Comparison of ENCODE assay signal across 2 fruit fly cellular contexts in genomic region chrX:5891666-5892444, dm6.
TF ChIP-seq lines count a peak whose summit lies in the region.

No protein-coding gene starts in this region.

TF ChIP-seq in whole organism, embryonic, 481 proteins besides CTCF, POLR2A, EP300 and RAD21 (continued from another document and continues in another):
- TF ChIP-seq bab2 (GFP tag; optimal IDR thresholded peaks at IDR 0.05; lab: Kevin White, UChicago) (peak; percentile 10), CG8089 (GFP tag; optimal IDR thresholded peaks at IDR 0.05; lab: Kevin White, UChicago) (no peak), maf-S (GFP tag; optimal IDR thresholded peaks at IDR 0.05; lab: Kevin White, UChicago) (peak; percentile 47), Usf (GFP tag; optimal IDR thresholded peaks at IDR 0.05; lab: Kevin White, UChicago) (peak; percentile 13), Gsc (GFP tag; IDR thresholded peaks at IDR 0.05; lab: Robert Waterston, UW) (no peak), disco-r (GFP tag; optimal IDR thresholded peaks at IDR 0.05; lab: Kevin White, UChicago) (peak; percentile 34), klu (GFP tag; IDR thresholded peaks at IDR 0.05; lab: Robert Waterston, UW) (0 out of 2 replicates have a peak, but pooled peaks have one; percentile 17), pnt (GFP tag; optimal IDR thresholded peaks at IDR 0.05; lab: Kevin White, UChicago) (no peak), grn (GFP tag; optimal IDR thresholded peaks at IDR 0.05; lab: Kevin White, UChicago) (peak; percentile 1), Ada2b (GFP tag; IDR thresholded peaks at IDR 0.05; lab: Robert Waterston, UW) (peak; percentile 30; the same call in 1 of the 2 replicates), sim (GFP tag; IDR thresholded peaks at IDR 0.05; lab: Robert Waterston, UW) (no peak), CG15269 (tag; optimal IDR thresholded peaks at IDR 0.05; lab: Kevin White, UChicago) (peak; percentile 7), CG15479 (GFP tag; optimal IDR thresholded peaks at IDR 0.05; lab: Kevin White, UChicago) (no peak), CG4282 (GFP tag; optimal IDR thresholded peaks at IDR 0.05; lab: Kevin White, UChicago) (no peak), ATbp (GFP tag; optimal IDR thresholded peaks at IDR 0.05; lab: Kevin White, UChicago) (no peak), CG11504 (tag; optimal IDR thresholded peaks at IDR 0.05; lab: Kevin White, UChicago) (peak; percentile 32), CG6272 (GFP tag; IDR thresholded peaks at IDR 0.05; lab: Robert Waterston, UW) (no peak), vvl (GFP tag; IDR thresholded peaks at IDR 0.05; lab: Robert Waterston, UW) (peak; percentile 66; the same call in 1 of the 2 replicates), so (GFP tag; IDR thresholded peaks at IDR 0.05; lab: Robert Waterston, UW) (no peak), CHES-1-like (GFP tag; optimal IDR thresholded peaks at IDR 0.05; lab: Kevin White, UChicago) (peak; percentile 31), Chrac-16 (GFP tag; optimal IDR thresholded peaks at IDR 0.05; lab: Kevin White, UChicago) (peak; percentile 17), NK7.1 (GFP tag; optimal IDR thresholded peaks at IDR 0.05; lab: Kevin White, UChicago) (no peak), CG12744 (GFP tag; optimal IDR thresholded peaks at IDR 0.05; lab: Kevin White, UChicago) (no peak), jing (GFP tag; optimal IDR thresholded peaks at IDR 0.05; lab: Kevin White, UChicago) (no peak), lbe (GFP tag; optimal IDR thresholded peaks at IDR 0.05; lab: Kevin White, UChicago) (no peak), Elba2 (GFP tag; optimal IDR thresholded peaks at IDR 0.05; lab: Kevin White, UChicago) (no peak), pho (GFP tag; optimal IDR thresholded peaks at IDR 0.05; lab: Kevin White, UChicago) (peak; percentile 62), dysf (GFP tag; IDR thresholded peaks at IDR 0.05; lab: Robert Waterston, UW) (peak; percentile 52; the same call in 2 of the 3 replicates), wdn (GFP tag; IDR thresholded peaks at IDR 0.05; lab: Robert Waterston, UW) (peak; percentile 40; the same call in 1 of the 2 replicates), stwl (tag; optimal IDR thresholded peaks at IDR 0.05; lab: Kevin White, UChicago) (no peak), zf30C (GFP tag; optimal IDR thresholded peaks at IDR 0.05; lab: Kevin White, UChicago) (peak; percentile 16), ara (GFP tag; IDR thresholded peaks at IDR 0.05; lab: Robert Waterston, UW) (peak; percentile 49), p53 (GFP tag; optimal IDR thresholded peaks at IDR 0.05; lab: Kevin White, UChicago) (no peak), CG16863 (GFP tag; optimal IDR thresholded peaks at IDR 0.05; lab: Kevin White, UChicago) (no peak), shn (GFP tag; optimal IDR thresholded peaks at IDR 0.05; lab: Kevin White, UChicago) (peak; percentile 15), br (optimal IDR thresholded peaks at IDR 0.05; lab: Kevin White, UChicago) (no peak), eve (GFP tag; optimal IDR thresholded peaks at IDR 0.05; lab: Kevin White, UChicago) (no peak), CG15073 (GFP tag; optimal IDR thresholded peaks at IDR 0.05; lab: Kevin White, UChicago) (no peak), CG6854 (GFP tag; optimal IDR thresholded peaks at IDR 0.05; lab: Kevin White, UChicago) (no peak), Nf-YB (GFP tag; optimal IDR thresholded peaks at IDR 0.05; lab: Kevin White, UChicago) (no peak), CG17328 (GFP tag; IDR thresholded peaks at IDR 0.05; lab: Robert Waterston, UW) (peak; percentile 39; the same call in 1 of the 2 replicates), CG8944 (GFP tag; optimal IDR thresholded peaks at IDR 0.05; lab: Kevin White, UChicago) (peak; percentile 20), CG16779 (GFP tag; IDR thresholded peaks at IDR 0.05; lab: Robert Waterston, UW) (0 out of 2 replicates have a peak, but pooled peaks have one; percentile 12), CG16815 (GFP tag; optimal IDR thresholded peaks at IDR 0.05; lab: Kevin White, UChicago) (no peak), H2.0 (GFP tag; IDR thresholded peaks at IDR 0.05; lab: Robert Waterston, UW) (peak; percentile 32; the same call in 1 of the 2 replicates), CG14710 (tag; optimal IDR thresholded peaks at IDR 0.05; lab: Kevin White, UChicago) (peak; percentile 9), cwo (GFP tag; optimal IDR thresholded peaks at IDR 0.05; lab: Kevin White, UChicago) (peak; percentile 19), ro (GFP tag; IDR thresholded peaks at IDR 0.05; lab: Robert Waterston, UW) (no peak), CG7786 (GFP tag; optimal IDR thresholded peaks at IDR 0.05; lab: Kevin White, UChicago) (peak; percentile 66), CG14860 (GFP tag; IDR thresholded peaks at IDR 0.05; lab: Robert Waterston, UW; ENCODE audit: partially characterized antibody) (no peak), Tbp (GFP tag; optimal IDR thresholded peaks at IDR 0.05; lab: Kevin White, UChicago) (no peak), CG33213 (GFP tag; optimal IDR thresholded peaks at IDR 0.05; lab: Kevin White, UChicago) (peak; percentile 14), bsh (GFP tag; optimal IDR thresholded peaks at IDR 0.05; lab: Kevin White, UChicago) (peak; percentile 33 to 58), chinmo (GFP tag; IDR thresholded peaks at IDR 0.05; lab: Robert Waterston, UW; ENCODE audit: partially characterized antibody) (no peak), rib (GFP tag; IDR thresholded peaks at IDR 0.05; lab: Robert Waterston, UW) (no peak), CG1024 (GFP tag; IDR thresholded peaks at IDR 0.05; lab: Robert Waterston, UW) (no peak), zfh2 (GFP tag; optimal IDR thresholded peaks at IDR 0.05; lab: Kevin White, UChicago) (peak; percentile 78), fu2 (GFP tag; optimal IDR thresholded peaks at IDR 0.05; lab: Kevin White, UChicago) (peak; percentile 40), BEAF-32 (GFP tag; optimal IDR thresholded peaks at IDR 0.05; lab: Kevin White, UChicago) (no peak), CG31224 (GFP tag; IDR thresholded peaks at IDR 0.05; lab: Robert Waterston, UW) (peak; percentile 43; the same call in 1 of the 2 replicates), fd96Cb (tag; optimal IDR thresholded peaks at IDR 0.05; lab: Kevin White, UChicago) (peak; percentile 11), zen2 (GFP tag; IDR thresholded peaks at IDR 0.05; lab: Robert Waterston, UW; ENCODE audit: partially characterized antibody) (no peak), Mad (GFP tag; optimal IDR thresholded peaks at IDR 0.05; lab: Kevin White, UChicago) (no peak), CG32772 (GFP tag; IDR thresholded peaks at IDR 0.05; lab: Robert Waterston, UW) (0 out of 2 replicates have a peak, but pooled peaks have one; percentile 31), CG17359 (tag; optimal IDR thresholded peaks at IDR 0.05; lab: Kevin White, UChicago) (peak; percentile 15)

TF ChIP-seq in whole organism, prepupa, 60 proteins besides CTCF, POLR2A, EP300 and RAD21 (continued from another document):
- TF ChIP-seq lz (GFP tag; optimal IDR thresholded peaks at IDR 0.05; lab: Kevin White, UChicago): peak; percentile 53
- TF ChIP-seq dsx (GFP tag; optimal IDR thresholded peaks at IDR 0.05; lab: Kevin White, UChicago; ENCODE audit: poor library complexity, severe bottlenecking): peak; percentile 81
- peak; percentile 43 for TF ChIP-seq Sox102F (GFP tag; optimal IDR thresholded peaks at IDR 0.05; lab: Kevin White, UChicago)
- TF ChIP-seq CG7368 (GFP tag; optimal IDR thresholded peaks at IDR 0.05; lab: Kevin White, UChicago): peak; percentile 9
- TF ChIP-seq fkh (GFP tag; optimal IDR thresholded peaks at IDR 0.05; lab: Kevin White, UChicago): peak; percentile 1
- peak; percentile 50 for TF ChIP-seq Hr4 (GFP tag; optimal IDR thresholded peaks at IDR 0.05; lab: Kevin White, UChicago)
- TF ChIP-seq CG11294 (GFP tag; IDR thresholded peaks at IDR 0.05; lab: Robert Waterston, UW): 0 out of 2 replicates have a peak, but pooled peaks have one; percentile 22
- TF ChIP-seq Lpt (GFP tag; optimal IDR thresholded peaks at IDR 0.05; lab: Kevin White, UChicago): peak; percentile 61
- peak; percentile 49 for TF ChIP-seq Smox (GFP tag; optimal IDR thresholded peaks at IDR 0.05; lab: Kevin White, UChicago)
- TF ChIP-seq Gug (GFP tag; IDR thresholded peaks at IDR 0.05; lab: Robert Waterston, UW): peak; percentile 58
- TF ChIP-seq pdm3 (GFP tag; optimal IDR thresholded peaks at IDR 0.05; lab: Kevin White, UChicago): peak; percentile 70
- TF ChIP-seq Sox14 (GFP tag; optimal IDR thresholded peaks at IDR 0.05; lab: Kevin White, UChicago): peak; percentile 57
- TF ChIP-seq CG1621 (tag; optimal IDR thresholded peaks at IDR 0.05; lab: Kevin White, UChicago): no peak
- TF ChIP-seq CG16779 (tag; optimal IDR thresholded peaks at IDR 0.05; lab: Kevin White, UChicago): no peak
- peak in 1 of 2 experiments; percentile 13 for TF ChIP-seq ss (GFP tag; optimal IDR thresholded peaks at IDR 0.05; lab: Kevin White, UChicago)
- TF ChIP-seq Hr38 (GFP tag; optimal IDR thresholded peaks at IDR 0.05; lab: Kevin White, UChicago): no peak
- TF ChIP-seq CG34406 (GFP tag; optimal IDR thresholded peaks at IDR 0.05; lab: Kevin White, UChicago): peak; percentile 36
- TF ChIP-seq CG6792 (GFP tag; optimal IDR thresholded peaks at IDR 0.05; lab: Kevin White, UChicago): peak; percentile 37
- peak; percentile 38 for TF ChIP-seq CG6276 (GFP tag; optimal IDR thresholded peaks at IDR 0.05; lab: Kevin White, UChicago)
- peak; percentile 17 for TF ChIP-seq Ets96B (tag; optimal IDR thresholded peaks at IDR 0.05; lab: Kevin White, UChicago)
- TF ChIP-seq salr (GFP tag; optimal IDR thresholded peaks at IDR 0.05; lab: Kevin White, UChicago): peak in 1 of 2 experiments; percentile 57
- TF ChIP-seq topi (GFP tag; optimal IDR thresholded peaks at IDR 0.05; lab: Kevin White, UChicago): peak; percentile 59
- peak; percentile 64 for TF ChIP-seq CG3919 (GFP tag; optimal IDR thresholded peaks at IDR 0.05; lab: Kevin White, UChicago)
- peak; percentile 40 for TF ChIP-seq CG11762 (GFP tag; optimal IDR thresholded peaks at IDR 0.05; lab: Kevin White, UChicago; ENCODE audit: insufficient read depth)
- peak; percentile 44 for TF ChIP-seq Eip75B (GFP tag; optimal IDR thresholded peaks at IDR 0.05; lab: Kevin White, UChicago)
- peak; percentile 84 for TF ChIP-seq svp (GFP tag; lab: Kevin White, UChicago)
- peak; percentile 6 for TF ChIP-seq Sox15 (GFP tag; optimal IDR thresholded peaks at IDR 0.05; lab: Kevin White, UChicago)
- TF ChIP-seq CG8119 (GFP tag; IDR thresholded peaks at IDR 0.05; lab: Robert Waterston, UW): peak; percentile 62; the same call in 2 of the 3 replicates
- peak; percentile 76 for TF ChIP-seq CG6163 (GFP tag; IDR thresholded peaks at IDR 0.05; lab: Robert Waterston, UW)
- TF ChIP-seq CG8632 (GFP tag; optimal IDR thresholded peaks at IDR 0.05; lab: Kevin White, UChicago): no peak
- peak; percentile 23 for TF ChIP-seq dac (GFP tag; optimal IDR thresholded peaks at IDR 0.05; lab: Kevin White, UChicago)
- TF ChIP-seq achi (GFP tag; optimal IDR thresholded peaks at IDR 0.05; lab: Kevin White, UChicago): peak; percentile 56
- peak; percentile 20 for TF ChIP-seq CG6808 (GFP tag; optimal IDR thresholded peaks at IDR 0.05; lab: Kevin White, UChicago)
- peak; percentile 34 for TF ChIP-seq cyc (GFP tag; optimal IDR thresholded peaks at IDR 0.05; lab: Kevin White, UChicago)
- peak; percentile 50 for TF ChIP-seq CG15336 (GFP tag; IDR thresholded peaks at IDR 0.05; lab: Robert Waterston, UW)
- TF ChIP-seq CG10631 (GFP tag; optimal IDR thresholded peaks at IDR 0.05; lab: Kevin White, UChicago): peak; percentile 63
- peak; percentile 62 for TF ChIP-seq vri (GFP tag; optimal IDR thresholded peaks at IDR 0.05; lab: Kevin White, UChicago)
- peak; percentile 61 for TF ChIP-seq CG31627 (GFP tag; optimal IDR thresholded peaks at IDR 0.05; lab: Kevin White, UChicago)
